Fruit fly (Drosophila melanogaster) Kc167 (cell line): ENCODE measurements around the gene Zaf1.

ENCODE experiments used
- Myc ChIP-seq: fragments of >200 bp; optimal IDR thresholded peaks from 2 replicates; lab custom pipeline; 2017; ENCODE audit warnings: missing external identifiers
- Sin3A ChIP-seq: fragments of >200 bp; optimal IDR thresholded peaks from 2 replicates; lab custom pipeline; 2018; ENCODE audit warnings: missing external identifiers
- insv ChIP-seq: fragments of >200 bp; optimal IDR thresholded peaks from 3 replicates; lab custom pipeline; 2018; ENCODE audit warnings: missing external identifiers
- psq ChIP-seq: fragments of >200 bp; optimal IDR thresholded peaks from 2 replicates; lab custom pipeline; 2017; ENCODE audit warnings: missing external identifiers
- ttk ChIP-seq: sonication (Bioruptor generic); optimal IDR thresholded peaks from 2 replicates; lab custom pipeline; 2017; ENCODE audit warnings: missing external identifiers

DNA sequence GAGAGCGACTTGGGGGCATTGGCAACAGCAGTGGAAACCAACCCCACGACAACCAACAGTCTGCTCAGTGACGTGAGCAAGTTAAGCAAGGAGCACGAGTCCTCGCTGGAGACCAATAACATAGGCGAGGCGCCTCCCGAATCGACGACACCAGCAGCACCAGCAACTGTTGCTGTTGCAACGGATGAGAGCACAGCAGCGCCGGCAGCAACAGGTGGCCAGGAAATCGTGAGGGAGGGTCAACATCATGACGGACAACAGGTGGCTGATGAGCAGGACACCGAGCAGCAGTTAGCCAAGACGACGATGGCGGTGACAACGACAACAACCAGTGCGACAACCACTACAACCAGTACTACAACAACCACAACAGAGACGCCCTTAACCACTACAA lies 44.5 kb upstream of the Zaf1 start:
- TF ChIP-seq ttk (lab: Kevin White, UChicago) (no peak), insv (lab: Kevin White, UChicago) (no peak), psq (no peak), Sin3A (lab: Kevin White, UChicago) (no peak), Myc (lab: Kevin White, UChicago) (no peak)
